Worm (Caenorhabditis elegans): ENCODE measurements around the gene C11E4.7.

Gene C11E4.7

DNA sequence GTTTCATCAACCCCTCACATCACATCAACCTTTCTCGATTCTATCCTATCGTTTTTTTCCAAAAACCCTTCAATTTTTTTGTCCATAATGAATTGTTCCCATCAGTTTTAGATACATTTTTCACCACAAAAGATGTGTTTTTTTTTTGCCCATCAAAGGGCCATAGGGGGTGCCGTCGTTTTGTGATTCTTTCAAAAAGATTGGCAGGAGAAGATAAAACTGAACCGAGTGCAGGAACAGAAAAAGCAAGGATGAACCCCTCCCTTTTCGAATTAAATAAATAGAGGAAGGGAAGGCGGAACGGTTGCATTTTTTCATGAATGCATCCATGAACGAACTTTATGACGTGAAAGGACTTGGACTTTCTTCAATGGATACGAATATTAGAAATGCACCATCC, at the start of gene C11E4.7:
TSS of gene C11E4.7 (plus strand) at position 301 of the 400 bp plus-strand sequence.
- TF ChIP-seq ceh-82 (tag; optimal IDR thresholded peaks at IDR 0.05) (no peak), blmp-1 (tag; optimal IDR thresholded peaks at IDR 0.05; ENCODE audit: insufficient read depth) (no peak), egl-27 (tag; optimal IDR thresholded peaks at IDR 0.05) (no peak), sma-9 (GFP tag; optimal IDR thresholded peaks at IDR 0.05) (no peak), sma-9 (tag; optimal IDR thresholded peaks at IDR 0.05) (no peak), lin-39 (tag; optimal IDR thresholded peaks at IDR 0.05) (no peak)

DNA sequence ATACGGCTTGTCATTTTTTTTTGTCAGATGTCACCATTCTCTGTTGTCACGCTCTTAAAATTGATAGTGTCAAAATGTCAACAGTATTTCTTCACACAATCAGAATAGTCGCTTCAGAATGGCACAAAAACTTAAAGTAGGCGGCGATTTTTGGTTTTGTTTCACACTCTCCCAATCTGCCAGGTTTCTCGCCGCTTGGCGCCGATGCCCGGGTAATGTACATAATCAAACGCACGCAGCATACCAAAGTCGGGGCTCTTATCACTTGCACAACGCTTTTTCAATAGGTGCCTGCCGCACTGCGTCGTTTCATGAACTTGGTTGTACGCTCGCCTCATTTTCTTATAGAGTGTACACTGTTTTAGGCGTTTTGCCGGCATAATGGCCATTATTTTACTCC, 48.4 kb upstream of the C11E4.7 start:
- peak; percentile 36 for TF ChIP-seq fos-1 (tag; optimal IDR thresholded peaks at IDR 0.05)
- TF ChIP-seq lin-11 (tag; optimal IDR thresholded peaks at IDR 0.05), result no peak
- no peak for TF ChIP-seq ceh-16 (tag; optimal IDR thresholded peaks at IDR 0.05)
- no peak for TF ChIP-seq nhr-12 (tag; optimal IDR thresholded peaks at IDR 0.05)
- peak; percentile 22 for TF ChIP-seq gmeb-1 (tag; optimal IDR thresholded peaks at IDR 0.05)
- TF ChIP-seq crh-2 (tag; optimal IDR thresholded peaks at IDR 0.05), result no peak

- no peak for TF ChIP-seq lin-11 (tag; optimal IDR thresholded peaks at IDR 0.05)
- no peak for TF ChIP-seq nhr-10 (tag; optimal IDR thresholded peaks at IDR 0.05)
- no peak for TF ChIP-seq lsy-2 (tag; optimal IDR thresholded peaks at IDR 0.05)
- no peak for TF ChIP-seq unc-62 (GFP tag; optimal IDR thresholded peaks at IDR 0.05)
- TF ChIP-seq ztf-4 (tag; optimal IDR thresholded peaks at IDR 0.05), result no peak
- no peak for TF ChIP-seq Y55F3AM.14 (GFP tag; optimal IDR thresholded peaks at IDR 0.05)
These were observed 40.1 kb upstream of the C11E4.7 start, which contains the start of gene glb-17 for ce11 chrX:9576928-9577327. TSS of gene glb-17 (minus strand) at chrX:9577028.

DNA sequence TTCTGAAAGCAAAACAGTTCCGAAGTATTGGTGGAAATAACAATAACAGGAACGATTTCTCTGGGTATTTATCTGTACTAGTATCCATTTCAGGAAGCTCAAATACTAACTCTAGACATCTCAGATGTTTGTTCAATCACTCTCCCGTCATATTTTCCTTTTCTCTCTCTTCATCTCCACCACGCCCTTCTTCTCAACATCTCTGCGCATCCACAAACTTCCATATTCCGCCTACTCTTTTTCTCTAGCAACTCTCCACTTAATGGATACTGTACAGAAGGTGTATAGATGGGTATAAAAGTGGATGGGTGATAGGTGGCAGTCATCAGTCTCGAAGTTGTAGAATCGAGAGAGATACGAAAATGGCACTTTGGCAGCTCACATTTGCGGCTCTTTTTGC, 32.7 kb upstream of the C11E4.7 start, which contains the start of gene gpx-5:
TSS of gene gpx-5 (plus strand) at position 336 of the 400 bp plus-strand sequence.
- peak; percentile 17 for TF ChIP-seq nhr-21 (tag; optimal IDR thresholded peaks at IDR 0.05)
- peak; percentile 47 for TF ChIP-seq nhr-129 (tag; optimal IDR thresholded peaks at IDR 0.05)
- peak; percentile 7 for TF ChIP-seq blmp-1 (tag; optimal IDR thresholded peaks at IDR 0.05; ENCODE audit: insufficient read depth)
- peak; percentile 10 for TF ChIP-seq egl-27 (tag; optimal IDR thresholded peaks at IDR 0.05)
- TF ChIP-seq peb-1 (tag; optimal IDR thresholded peaks at IDR 0.05), result no peak
- peak; percentile 31 for TF ChIP-seq sma-9 (GFP tag; optimal IDR thresholded peaks at IDR 0.05)
- TF ChIP-seq sma-9 (tag; optimal IDR thresholded peaks at IDR 0.05), result no peak
- no peak for TF ChIP-seq unc-55 (GFP tag; optimal IDR thresholded peaks at IDR 0.05)
- peak; percentile 50 for TF ChIP-seq F13H6.1 (tag; optimal IDR thresholded peaks at IDR 0.05)
- TF ChIP-seq nhr-77 (tag; optimal IDR thresholded peaks at IDR 0.05), result no peak
- TF ChIP-seq crh-2 (tag; optimal IDR thresholded peaks at IDR 0.05), result no peak
- peak; percentile 67 for TF ChIP-seq nhr-25 (tag; optimal IDR thresholded peaks at IDR 0.05)
- TF ChIP-seq sma-3 (GFP tag; optimal IDR thresholded peaks at IDR 0.05), result peak; percentile 47

- TF ChIP-seq nhr-21 (tag; optimal IDR thresholded peaks at IDR 0.05) (no peak), nhr-25 (tag; optimal IDR thresholded peaks at IDR 0.05) (peak; percentile 53), ama-1 (optimal IDR thresholded peaks at IDR 0.05) (no peak), aly-2 (tag; optimal IDR thresholded peaks at IDR 0.05) (no peak), F13H6.1 (tag; optimal IDR thresholded peaks at IDR 0.05) (no peak), crh-2 (tag; optimal IDR thresholded peaks at IDR 0.05) (no peak), dmd-4 (tag; optimal IDR thresholded peaks at IDR 0.05) (no peak), unc-39 (tag; optimal IDR thresholded peaks at IDR 0.05) (no peak), nhr-129 (tag; optimal IDR thresholded peaks at IDR 0.05) (no peak)
These were observed 31.3 kb upstream of the C11E4.7 start for ce11 chrX:9585584-9586166.

DNA sequence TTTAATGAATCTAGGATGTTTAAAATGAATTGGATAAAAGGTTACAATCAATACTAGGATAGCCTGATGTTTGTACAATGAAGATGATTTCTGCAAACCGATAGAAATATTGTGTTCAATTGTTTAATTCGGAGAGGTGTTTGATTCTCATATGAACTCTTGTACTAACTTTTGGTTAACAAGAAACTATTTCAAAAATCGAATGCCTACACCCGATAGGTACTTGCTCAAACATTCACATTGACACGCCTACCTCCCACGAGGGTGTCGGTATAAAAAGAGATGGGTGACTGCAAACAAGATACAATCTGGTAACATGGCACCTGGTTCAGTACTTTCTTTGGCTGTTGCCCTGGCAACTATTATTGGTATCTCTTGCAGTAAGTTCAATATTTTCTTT, 29.4 kb upstream of the C11E4.7 start, which contains the start of gene gpx-3:
TSS of gene gpx-3 (plus strand) at position 301 of the 400 bp plus-strand sequence.
- no peak for TF ChIP-seq zag-1 (tag; optimal IDR thresholded peaks at IDR 0.05)
- TF ChIP-seq unc-39 (tag; optimal IDR thresholded peaks at IDR 0.05), result no peak
- no peak for TF ChIP-seq aly-2 (tag; optimal IDR thresholded peaks at IDR 0.05)
- no peak for TF ChIP-seq gmeb-1 (tag; optimal IDR thresholded peaks at IDR 0.05)
- TF ChIP-seq dmd-4 (tag; optimal IDR thresholded peaks at IDR 0.05), result no peak
- no peak for TF ChIP-seq mdl-1 (tag; optimal IDR thresholded peaks at IDR 0.05)
